Worm (Caenorhabditis elegans) whole organism, late embryonic: ENCODE data around the gene evl-14.

Experiments used
- C38D4.7 ChIP-seq: fragments of 200-800 bp; sonication (Bioruptor generic); optimal IDR thresholded peaks from 2 replicates; lab custom pipeline; 2018; ENCODE audit warnings: mild to moderate bottlenecking, missing genetic modification characterization, moderate library complexity, missing compliant biosample characterization
- ama-1 ChIP-seq: fragments of 150-350 bp; optimal IDR thresholded peaks from 2 replicates; lab custom pipeline; 2014
- ceh-18 ChIP-seq: sonication (generic microtip); optimal IDR thresholded peaks from 2 replicates; lab custom pipeline; 2016; ENCODE audit warnings: missing genetic modification characterization, missing compliant biosample characterization
- dve-1 ChIP-seq: sonication (generic microtip); optimal IDR thresholded peaks from 2 replicates; lab custom pipeline; 2017; ENCODE audit warnings: antibody characterized with exemption, mild to moderate bottlenecking, missing genetic modification characterization, missing compliant biosample characterization
- fkh-10 ChIP-seq: fragments of 150-350 bp; optimal IDR thresholded peaks from 2 replicates; lab custom pipeline; 2014; ENCODE audit warnings: missing biosample characterization, missing genetic modification reagents, missing genetic modification characterization
- hlh-15 ChIP-seq: sonication (generic microtip); optimal IDR thresholded peaks from 2 replicates; lab custom pipeline; 2016; ENCODE audit warnings: missing genetic modification characterization, missing compliant biosample characterization
- nhr-232 ChIP-seq: sonication (generic microtip); optimal IDR thresholded peaks from 2 replicates; lab custom pipeline; 2016; ENCODE audit warnings: missing genetic modification characterization, missing compliant biosample characterization
- ref-2 ChIP-seq: sonication (generic microtip); optimal IDR thresholded peaks from 2 replicates; lab custom pipeline; 2016; ENCODE audit warnings: missing genetic modification characterization, missing compliant biosample characterization
- sox-2 ChIP-seq: fragments of 200-800 bp; sonication (Bioruptor generic); IDR thresholded peaks from 2 replicates; pipeline ENCODE4 v1.3.6; 2022; ENCODE audit warnings: missing genetic modification reagents, missing genetic modification characterization, missing compliant biosample characterization
- tbx-7 ChIP-seq: sonication (generic microtip); optimal IDR thresholded peaks from 2 replicates; lab custom pipeline; 2016; ENCODE audit warnings: missing genotype, missing genetic modification characterization, missing compliant biosample characterization

DNA sequence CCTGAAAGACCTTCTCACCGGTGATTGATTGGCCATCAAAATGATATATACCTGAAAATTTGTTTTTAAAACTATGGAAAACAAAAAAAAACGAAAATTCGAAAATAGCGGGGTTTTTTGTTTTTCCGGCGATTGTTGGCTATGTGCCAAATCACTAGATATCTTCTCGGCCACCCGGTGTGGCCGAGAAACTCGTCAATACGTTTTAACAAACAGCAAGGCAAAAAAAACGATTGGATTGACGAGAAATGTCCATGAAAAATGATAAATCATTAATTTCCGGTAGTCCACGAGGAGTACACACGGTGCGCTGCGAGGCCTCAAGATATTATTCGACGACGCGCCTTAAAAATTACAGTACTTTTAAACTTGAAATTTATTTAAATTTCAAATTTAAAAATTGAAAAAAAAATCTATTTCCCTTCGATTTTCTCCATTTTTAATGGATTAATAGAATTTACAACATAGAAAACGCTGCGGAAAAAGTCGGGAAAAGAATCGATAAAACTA, 11.9 kb downstream of the evl-14 start, which contains the start of gene R10E4.11:
- TF ChIP-seq hlh-15 (tag; lab: Kevin White, UChicago) (no peak), nhr-232 (tag; lab: Kevin White, UChicago) (no peak), ref-2 (no peak), tbx-7 (tag; lab: Kevin White, UChicago) (no peak), fkh-10 (GFP tag; lab: Kevin White, UChicago) (no peak), sox-2 (GFP tag; lab: Robert Waterston, UW) (no peak), ceh-18 (tag; lab: Kevin White, UChicago) (no peak), ama-1 (lab: Kevin White, UChicago) (no peak), dve-1 (no peak), C38D4.7 (GFP tag; lab: Kevin White, UChicago) (no peak)
